Fruit fly (Drosophila melanogaster) whole organism, embryonic: Measurements from ENCODE around the gene CG7289.

Source experiments
- B-H2 ChIP-seq: fragments of 200-800 bp; sonication (Bioruptor generic); optimal IDR thresholded peaks from 2 replicates; lab custom pipeline; 2018; ENCODE audit warnings: missing biosample characterization, mild to moderate bottlenecking, missing genetic modification characterization
- BEAF-32 ChIP-seq: fragments of 200-800 bp; sonication (Bioruptor generic); optimal IDR thresholded peaks from 3 replicates; lab custom pipeline; 2017; ENCODE audit warnings: missing biosample characterization, missing genetic modification characterization, mild to moderate bottlenecking, moderate library complexity, missing genetic modification reagents
- CG11560 ChIP-seq: fragments of 200-800 bp; sonication (Bioruptor generic); IDR thresholded peaks from 3 replicates; pipeline ENCODE4 v1.3.6; 2022; ENCODE audit warnings: missing biosample characterization, missing genetic modification characterization
- CG12155 ChIP-seq: fragments of 200-800 bp; sonication (Bioruptor generic); optimal IDR thresholded peaks from 3 replicates; lab custom pipeline; 2016; ENCODE audit warnings: missing biosample characterization, missing genetic modification characterization
- CG12659 ChIP-seq: fragments of 200-800 bp; sonication (Bioruptor generic); optimal IDR thresholded peaks from 3 replicates; lab custom pipeline; 2017; ENCODE audit warnings: mild to moderate bottlenecking, missing biosample characterization, missing genetic modification reagents, missing genetic modification characterization
- CG14860 ChIP-seq: fragments of 200-800 bp; sonication (Bioruptor generic); IDR thresholded peaks from 3 replicates; pipeline ENCODE4 v1.3.6; 2022; ENCODE audit warnings: missing biosample characterization, missing genetic modification characterization; ENCODE audit not compliant: partially characterized antibody
- CG16779 ChIP-seq: fragments of 200-800 bp; sonication (Bioruptor generic); IDR thresholded peaks from 2 replicates; pipeline ENCODE4 v1.3.6; 2022; ENCODE audit warnings: missing biosample characterization, missing genetic modification characterization
- CG17186 ChIP-seq: fragments of 200-800 bp; sonication (Bioruptor generic); optimal IDR thresholded peaks from 3 replicates; lab custom pipeline; 2017; ENCODE audit warnings: missing biosample characterization, missing genetic modification reagents, missing genetic modification characterization
- CG17568 ChIP-seq: fragments of 200-800 bp; sonication (Bioruptor generic); optimal IDR thresholded peaks from 2 replicates; lab custom pipeline; 2018; ENCODE audit warnings: missing biosample characterization, mild to moderate bottlenecking, missing genetic modification characterization, moderate library complexity
- CG18599 ChIP-seq: fragments of 200-800 bp; sonication (Bioruptor generic); optimal IDR thresholded peaks from 3 replicates; lab custom pipeline; 2017; ENCODE audit warnings: missing biosample characterization, missing genetic modification characterization, mild to moderate bottlenecking, moderate library complexity, missing genetic modification reagents
- CG30403 ChIP-seq: fragments of 200-800 bp; sonication (Bioruptor generic); optimal IDR thresholded peaks from 3 replicates; lab custom pipeline; 2016; ENCODE audit warnings: missing biosample characterization, missing genetic modification characterization
- CG3281 ChIP-seq: fragments of 200-800 bp; sonication (Bioruptor generic); optimal IDR thresholded peaks from 3 replicates; lab custom pipeline; 2017; ENCODE audit warnings: missing biosample characterization, mild to moderate bottlenecking, missing genetic modification characterization
- CG42726 ChIP-seq: fragments of 200-800 bp; sonication (Bioruptor generic); IDR thresholded peaks from 2 replicates; pipeline ENCODE4 v1.3.6; 2022; ENCODE audit warnings: missing biosample characterization, missing genetic modification characterization; ENCODE audit not compliant: partially characterized antibody
- CG4617 ChIP-seq: fragments of 200-800 bp; sonication (Bioruptor generic); optimal IDR thresholded peaks from 3 replicates; lab custom pipeline; 2016; ENCODE audit warnings: missing biosample characterization, missing genetic modification characterization, borderline replicate concordance
- CG5245 ChIP-seq: fragments of 200-800 bp; sonication (Bioruptor generic); optimal IDR thresholded peaks from 3 replicates; lab custom pipeline; 2016; ENCODE audit warnings: missing biosample characterization, missing genetic modification characterization
- CG6654 ChIP-seq: fragments of 200-800 bp; sonication (Bioruptor generic); optimal IDR thresholded peaks from 2 replicates; lab custom pipeline; 2017; ENCODE audit warnings: missing biosample characterization, mild to moderate bottlenecking, missing genetic modification characterization
- CG6765 ChIP-seq: fragments of 200-800 bp; sonication (Bioruptor generic); optimal IDR thresholded peaks from 3 replicates; lab custom pipeline; 2017; ENCODE audit warnings: missing biosample characterization, mild to moderate bottlenecking, missing genetic modification characterization
- CG6791 ChIP-seq: fragments of 200-800 bp; sonication (Bioruptor generic); IDR thresholded peaks from 3 replicates; pipeline ENCODE4 v1.3.6; 2022; ENCODE audit warnings: missing biosample characterization, missing genetic modification characterization; ENCODE audit not compliant: partially characterized antibody
- CG7271 ChIP-seq: fragments of 200-800 bp; sonication (Bioruptor generic); optimal IDR thresholded peaks from 2 replicates; lab custom pipeline; 2018; ENCODE audit warnings: missing biosample characterization, mild to moderate bottlenecking, missing genetic modification characterization, moderate library complexity
- CG7987 ChIP-seq: fragments of 200-800 bp; sonication (Bioruptor generic); optimal IDR thresholded peaks from 2 replicates; lab custom pipeline; 2018; ENCODE audit warnings: missing biosample characterization, mild to moderate bottlenecking, missing genetic modification characterization, moderate library complexity
- CkIIα-i1 ChIP-seq: fragments of 200-800 bp; sonication (Bioruptor generic); IDR thresholded peaks from 2 replicates; pipeline ENCODE4 v1.3.6; 2022; ENCODE audit warnings: missing biosample characterization, missing genetic modification characterization
- D19B ChIP-seq: fragments of 200-800 bp; sonication (Bioruptor generic); optimal IDR thresholded peaks from 2 replicates; lab custom pipeline; 2017; ENCODE audit warnings: missing biosample characterization, mild to moderate bottlenecking, missing genetic modification characterization
- Dip3 ChIP-seq: fragments of 200-800 bp; sonication (Bioruptor generic); optimal IDR thresholded peaks from 3 replicates; lab custom pipeline; 2016; ENCODE audit warnings: missing biosample characterization, missing genetic modification characterization
- H15 ChIP-seq: fragments of 200-800 bp; sonication (Bioruptor generic); IDR thresholded peaks from 3 replicates; pipeline ENCODE4 v1.3.6; 2022; ENCODE audit warnings: missing biosample characterization, missing genetic modification characterization
- Hr3 ChIP-seq: fragments of 200-800 bp; sonication (Bioruptor generic); optimal IDR thresholded peaks from 3 replicates; lab custom pipeline; 2016; ENCODE audit warnings: missing biosample characterization, missing genetic modification characterization
- MBD-R2 ChIP-seq: fragments of 200-800 bp; sonication (Bioruptor generic); IDR thresholded peaks from 2 replicates; pipeline ENCODE4 v1.3.6; 2022; ENCODE audit warnings: missing biosample characterization, missing genetic modification characterization
- Max ChIP-seq: fragments of 200-800 bp; sonication (Bioruptor generic); optimal IDR thresholded peaks from 2 replicates; lab custom pipeline; 2016; ENCODE audit warnings: missing biosample characterization, mild to moderate bottlenecking, missing genetic modification characterization
- Vsx1 ChIP-seq: fragments of 200-800 bp; sonication (Bioruptor generic); optimal IDR thresholded peaks from 2 replicates; lab custom pipeline; 2017; ENCODE audit warnings: missing biosample characterization, mild to moderate bottlenecking, missing genetic modification characterization, missing genetic modification reagents
- ac ChIP-seq: fragments of 200-800 bp; sonication (Bioruptor generic); optimal IDR thresholded peaks from 3 replicates; lab custom pipeline; 2017; ENCODE audit warnings: missing biosample characterization, mild to moderate bottlenecking, missing genetic modification characterization
- cato ChIP-seq: fragments of 200-800 bp; sonication (Bioruptor generic); optimal IDR thresholded peaks from 2 replicates; lab custom pipeline; 2016; ENCODE audit warnings: missing biosample characterization, missing genetic modification characterization, borderline replicate concordance
- esg ChIP-seq: fragments of 200-800 bp; sonication (Bioruptor generic); conservative IDR thresholded peaks from 2 replicates; pipeline ENCODE4 v1.3.6; 2022; ENCODE audit warnings: missing biosample characterization, missing genetic modification characterization
- gro ChIP-seq: fragments of 200-800 bp; sonication (Bioruptor generic); optimal IDR thresholded peaks from 2 replicates; lab custom pipeline; 2016; ENCODE audit warnings: missing biosample characterization, missing genetic modification characterization
- hb ChIP-seq: fragments of 200-800 bp; sonication (Bioruptor generic); IDR thresholded peaks from 3 replicates; pipeline ENCODE4 v1.3.6; 2022; ENCODE audit warnings: missing biosample characterization, missing genetic modification characterization; ENCODE audit not compliant: partially characterized antibody
- ken ChIP-seq: fragments of 200-800 bp; sonication (Bioruptor generic); IDR thresholded peaks from 3 replicates; pipeline ENCODE4 v1.3.6; 2022; ENCODE audit warnings: missing biosample characterization, missing genetic modification characterization
- luna ChIP-seq: fragments of 200-800 bp; sonication (Bioruptor generic); optimal IDR thresholded peaks from 2 replicates; lab custom pipeline; 2016; ENCODE audit warnings: missing biosample characterization, missing genetic modification characterization
- mam ChIP-seq: fragments of 200-800 bp; sonication (Bioruptor generic); optimal IDR thresholded peaks from 3 replicates; lab custom pipeline; 2016; ENCODE audit warnings: missing biosample characterization, missing genetic modification characterization
- p53 ChIP-seq: fragments of 200-800 bp; sonication (Bioruptor generic); optimal IDR thresholded peaks from 2 replicates; lab custom pipeline; 2016; ENCODE audit warnings: missing biosample characterization, missing genetic modification characterization
- pan ChIP-seq, 4 experiments: fragments of >200 bp in 3 of 4; fragments of 200-800 bp in 1 of 4; sonication (Bioruptor generic) in 1 of 4; optimal IDR thresholded peaks in 3 of 4; IDR thresholded peaks in 1 of 4; 2 replicates each; pipeline versions ENCODE4 v1.3.6 to Lab custom; 2017 to 2022; ENCODE audit warnings: missing biosample characterization in 2 of 4, missing genetic modification characterization in 2 of 4, mixed read lengths in 1 of 4
- peb ChIP-seq: fragments of 200-800 bp; sonication (Bioruptor generic); IDR thresholded peaks from 2 replicates; pipeline ENCODE4 v1.3.6; 2022; ENCODE audit warnings: missing biosample characterization, missing genetic modification characterization
- phol ChIP-seq: fragments of 200-800 bp; sonication (Bioruptor generic); optimal IDR thresholded peaks from 3 replicates; lab custom pipeline; 2018; ENCODE audit warnings: missing biosample characterization, mild to moderate bottlenecking, missing genetic modification characterization, moderate library complexity
- salm ChIP-seq: fragments of 200-800 bp; sonication (Bioruptor generic); optimal IDR thresholded peaks from 2 replicates; lab custom pipeline; 2018; ENCODE audit warnings: missing biosample characterization, mild to moderate bottlenecking, missing genetic modification characterization
- sd ChIP-seq: fragments of 200-800 bp; sonication (Bioruptor generic); optimal IDR thresholded peaks from 3 replicates; lab custom pipeline; 2018; ENCODE audit warnings: missing biosample characterization, mild to moderate bottlenecking, missing genetic modification characterization, moderate library complexity
- shn ChIP-seq: fragments of 200-800 bp; sonication (Bioruptor generic); optimal IDR thresholded peaks from 3 replicates; lab custom pipeline; 2016; ENCODE audit warnings: missing biosample characterization, missing genetic modification characterization
- sima ChIP-seq: fragments of 200-800 bp; sonication (Bioruptor generic); optimal IDR thresholded peaks from 2 replicates; lab custom pipeline; 2016; ENCODE audit warnings: missing biosample characterization, missing genetic modification characterization
- sisA ChIP-seq: fragments of 200-800 bp; sonication (Bioruptor generic); IDR thresholded peaks from 2 replicates; pipeline ENCODE4 v1.3.6; 2022; ENCODE audit warnings: missing biosample characterization, missing genetic modification characterization
- tin ChIP-seq: fragments of 200-800 bp; sonication (Bioruptor generic); optimal IDR thresholded peaks from 3 replicates; lab custom pipeline; 2016; ENCODE audit warnings: missing biosample characterization, missing genetic modification characterization
- trem ChIP-seq: fragments of 200-800 bp; optimal IDR thresholded peaks from 3 replicates; lab custom pipeline; 2019; ENCODE audit warnings: missing biosample characterization, mild to moderate bottlenecking, missing genetic modification characterization, moderate library complexity
- usp ChIP-seq: fragments of >200 bp; optimal IDR thresholded peaks from 2 replicates; lab custom pipeline; 2017; ENCODE audit warnings: missing biosample characterization, missing genetic modification characterization
- vfl ChIP-seq: fragments of 200-800 bp; sonication (Bioruptor generic); optimal IDR thresholded peaks from 2 replicates; lab custom pipeline; 2016; ENCODE audit warnings: missing biosample characterization, missing genetic modification characterization

The CG7289 gene

dm6 chr2L:1981726-1982367, at the start of gene CG7289 (continued):
- TF ChIP-seq cato = no peak
- peak; percentile 15 for TF ChIP-seq phol
- peak; percentile 94 for TF ChIP-seq CG4617
- TF ChIP-seq trem (tag; lab: Kevin White, UChicago) = peak; percentile 4
- TF ChIP-seq CG5245 = no peak
- no peak for TF ChIP-seq sd (tag; lab: Kevin White, UChicago)
- no peak for TF ChIP-seq peb
- TF ChIP-seq BEAF-32 (GFP tag; lab: Kevin White, UChicago) = peak; percentile 67
- no peak for TF ChIP-seq CG16779 (GFP tag; lab: Robert Waterston, UW)
- TF ChIP-seq p53 (GFP tag; lab: Kevin White, UChicago) = no peak
- peak in 1 of 2 experiments; percentile 28 for TF ChIP-seq pan (optimal IDR thresholded peaks at IDR 0.05; lab: Kevin White, UChicago)
- TF ChIP-seq pan (GFP tag; optimal IDR thresholded peaks at IDR 0.05 in 1 of 2, IDR thresholded peaks at IDR 0.05 in 1 of 2) = peak in 1 of 2 experiments; percentile 34
- TF ChIP-seq gro (GFP tag; lab: Kevin White, UChicago) = peak; percentile 10
- TF ChIP-seq B-H2 (GFP tag; lab: Kevin White, UChicago) = peak; percentile 13
- no peak for TF ChIP-seq sisA (GFP tag; lab: Robert Waterston, UW)
- TF ChIP-seq D19B = peak; percentile 99
- TF ChIP-seq luna (GFP tag; lab: Kevin White, UChicago) = no peak
- TF ChIP-seq CkIIα-i1 (GFP tag; lab: Robert Waterston, UW) = no peak
- TF ChIP-seq sima = no peak
- TF ChIP-seq salm (tag; lab: Kevin White, UChicago) = no peak
- TF ChIP-seq CG42726 = 0 out of 2 replicates have a peak, but pooled peaks have one; percentile 20
- TF ChIP-seq CG17186 = no peak
- peak; percentile 77 for TF ChIP-seq MBD-R2 (GFP tag; lab: Robert Waterston, UW)
- TF ChIP-seq shn (GFP tag; lab: Kevin White, UChicago) = no peak
- TF ChIP-seq CG6654 (GFP tag; lab: Kevin White, UChicago) = no peak
- TF ChIP-seq H15 = no peak
- TF ChIP-seq vfl (GFP tag; lab: Kevin White, UChicago) = no peak
- peak; percentile 12 for TF ChIP-seq mam (GFP tag; lab: Kevin White, UChicago)
- TF ChIP-seq CG30403 (GFP tag; lab: Kevin White, UChicago) = peak; percentile 6
- TF ChIP-seq CG11560 (tag; lab: Robert Waterston, UW) = peak; percentile 41; the same call in 1 of the 3 replicates
- TF ChIP-seq CG7987 = no peak
- peak; percentile 55; the same call in 2 of the 3 replicates for TF ChIP-seq CG14860 (GFP tag; lab: Robert Waterston, UW)
- no peak for TF ChIP-seq CG7271 (tag; lab: Kevin White, UChicago)
- no peak for TF ChIP-seq CG17568 (GFP tag; lab: Kevin White, UChicago)
- peak; percentile 8 for TF ChIP-seq tin (GFP tag; lab: Kevin White, UChicago)
- TF ChIP-seq CG18599 (GFP tag; lab: Kevin White, UChicago) = no peak
- TF ChIP-seq Vsx1 (GFP tag; lab: Kevin White, UChicago) = no peak
- no peak for TF ChIP-seq Hr3 (GFP tag; lab: Kevin White, UChicago)
- peak; percentile 54; the same call in 1 of the 3 replicates for TF ChIP-seq hb (GFP tag; lab: Robert Waterston, UW)
- TF ChIP-seq CG6791 (GFP tag; lab: Robert Waterston, UW) = peak; percentile 81
- TF ChIP-seq CG3281 (GFP tag; lab: Kevin White, UChicago) = no peak
- no peak for TF ChIP-seq esg (GFP tag; lab: Robert Waterston, UW)
- no peak for TF ChIP-seq Dip3 (GFP tag; lab: Kevin White, UChicago)
- no peak for TF ChIP-seq ac (GFP tag; lab: Kevin White, UChicago)
- no peak for TF ChIP-seq Max (GFP tag; lab: Kevin White, UChicago)
- TF ChIP-seq CG6765 (GFP tag; lab: Kevin White, UChicago) = no peak
- TF ChIP-seq ken (GFP tag; lab: Robert Waterston, UW) = no peak
- TF ChIP-seq CG12155 (GFP tag; lab: Kevin White, UChicago) = peak; percentile 5
- TF ChIP-seq usp = no peak
- TF ChIP-seq CG12659 (GFP tag; lab: Kevin White, UChicago) = peak; percentile 6
